Fruit fly (Drosophila melanogaster): ENCODE results near the gene CG3345.

Gene CG3345

dm6 chr2L:297480-298284 lies 28.8 kb downstream of the CG3345 start, which contains the start of gene Pi3K21B (continued):
- peak; percentile 60 for TF ChIP-seq Lhr (GFP tag; optimal IDR thresholded peaks at IDR 0.05)
- peak; percentile 87 for TF ChIP-seq Atf-2 (GFP tag; optimal IDR thresholded peaks at IDR 0.05)
- peak; percentile 67 for TF ChIP-seq run (tag; optimal IDR thresholded peaks at IDR 0.05)
- no peak for TF ChIP-seq CG15479 (GFP tag; optimal IDR thresholded peaks at IDR 0.05)
- TF ChIP-seq BtbVII (GFP tag; optimal IDR thresholded peaks at IDR 0.05): peak; percentile 73
- peak; percentile 62 for TF ChIP-seq Sry-δ (GFP tag; optimal IDR thresholded peaks at IDR 0.05)
- peak; percentile 94 for TF ChIP-seq CG12942 (GFP tag; optimal IDR thresholded peaks at IDR 0.05)
- TF ChIP-seq CG8478 (optimal IDR thresholded peaks at IDR 0.05): peak; percentile 78
- peak; percentile 72; the same call in 1 of the 2 replicates for TF ChIP-seq CG32767 (GFP tag; IDR thresholded peaks at IDR 0.05)
- TF ChIP-seq CG11560 (tag; IDR thresholded peaks at IDR 0.05): peak; percentile 78
- TF ChIP-seq CG10366 (GFP tag; IDR thresholded peaks at IDR 0.05): peak; percentile 83
- TF ChIP-seq ATbp (GFP tag; optimal IDR thresholded peaks at IDR 0.05): peak; percentile 51
- TF ChIP-seq dmrt11E (tag; optimal IDR thresholded peaks at IDR 0.05): peak; percentile 88
- TF ChIP-seq CG1792 (GFP tag; optimal IDR thresholded peaks at IDR 0.05): peak; percentile 90
- TF ChIP-seq CG7928 (GFP tag; optimal IDR thresholded peaks at IDR 0.05): peak; percentile 99
- TF ChIP-seq sqz (GFP tag; optimal IDR thresholded peaks at IDR 0.05): peak; percentile 92
- peak; percentile 98 for TF ChIP-seq CG10267 (tag; optimal IDR thresholded peaks at IDR 0.05)
- TF ChIP-seq CG1603 (tag; optimal IDR thresholded peaks at IDR 0.05): peak; percentile 85
- peak; percentile 80 for TF ChIP-seq CG8388 (GFP tag; optimal IDR thresholded peaks at IDR 0.05)
- TF ChIP-seq pita (GFP tag; optimal IDR thresholded peaks at IDR 0.05): no peak
- TF ChIP-seq Xrp1 (GFP tag; IDR thresholded peaks at IDR 0.05): peak; percentile 83
- TF ChIP-seq CG31441 (GFP tag; IDR thresholded peaks at IDR 0.05): peak; percentile 87
- TF ChIP-seq CG6813 (GFP tag; optimal IDR thresholded peaks at IDR 0.05): peak; percentile 53
- TF ChIP-seq Mes4 (GFP tag; optimal IDR thresholded peaks at IDR 0.05): peak; percentile 80
- no peak for TF ChIP-seq hth (optimal IDR thresholded peaks at IDR 0.05)
- TF ChIP-seq unc-4 (GFP tag; IDR thresholded peaks at IDR 0.05; ENCODE audit: partially characterized antibody): peak; percentile 34; the same call in 1 of the 2 replicates
- TF ChIP-seq CG1647 (GFP tag; optimal IDR thresholded peaks at IDR 0.05): peak; percentile 95
- peak; percentile 73 for TF ChIP-seq mirr (GFP tag; optimal IDR thresholded peaks at IDR 0.05)
- no peak for TF ChIP-seq hb (GFP tag; IDR thresholded peaks at IDR 0.05; ENCODE audit: partially characterized antibody)
- TF ChIP-seq Nf-YB (GFP tag; optimal IDR thresholded peaks at IDR 0.05): peak; percentile 68
- peak; percentile 87 to 94 for TF ChIP-seq Hr51 (GFP tag; optimal IDR thresholded peaks at IDR 0.05)
- TF ChIP-seq MTF-1 (GFP tag; optimal IDR thresholded peaks at IDR 0.05; ENCODE audit: borderline replicate concordance): peak; percentile 35
- peak; percentile 92 for TF ChIP-seq NfI (GFP tag; optimal IDR thresholded peaks at IDR 0.05)
- peak; percentile 95 for TF ChIP-seq CG14710 (tag; optimal IDR thresholded peaks at IDR 0.05)
- TF ChIP-seq fd3F (GFP tag; optimal IDR thresholded peaks at IDR 0.05): peak; percentile 88
- peak; percentile 92 for TF ChIP-seq CG2712 (tag; optimal IDR thresholded peaks at IDR 0.05)
- peak; percentile 90 for TF ChIP-seq Ssrp (tag; optimal IDR thresholded peaks at IDR 0.05)
- TF ChIP-seq CG14667 (GFP tag; IDR thresholded peaks at IDR 0.05): peak; percentile 66
- TF ChIP-seq CG3838 (GFP tag; optimal IDR thresholded peaks at IDR 0.05): peak; percentile 75
- TF ChIP-seq gcm (GFP tag; optimal IDR thresholded peaks at IDR 0.05): peak; percentile 74
- TF ChIP-seq gfzf (GFP tag; optimal IDR thresholded peaks at IDR 0.05): peak; percentile 31
- TF ChIP-seq stc (GFP tag; IDR thresholded peaks at IDR 0.05): peak; percentile 66
- peak; percentile 89 for TF ChIP-seq fd96Cb (tag; optimal IDR thresholded peaks at IDR 0.05)
- TF ChIP-seq pzg (GFP tag; optimal IDR thresholded peaks at IDR 0.05): peak; percentile 78
- TF ChIP-seq pan (optimal IDR thresholded peaks at IDR 0.05): no peak
- peak in 1 of 2 experiments; percentile 75 for TF ChIP-seq pan (GFP tag; optimal IDR thresholded peaks at IDR 0.05 in 1 of 2, IDR thresholded peaks at IDR 0.05 in 1 of 2)
- TF ChIP-seq Tbp (GFP tag; optimal IDR thresholded peaks at IDR 0.05): no peak
- TF ChIP-seq abd-A (tag; optimal IDR thresholded peaks at IDR 0.05): peak; percentile 53
